Worm (Caenorhabditis elegans) whole organism, L4/young adult: ENCODE measurements around the gene B0222.15.

ENCODE experiments used
- W03F9.2 ChIP-seq: fragments of 150-350 bp; optimal IDR thresholded peaks from 2 replicates; lab custom pipeline; 2014; ENCODE audit warnings: missing biosample characterization, missing genetic modification characterization
- dao-5 ChIP-seq: sonication (generic microtip); optimal IDR thresholded peaks from 2 replicates; lab custom pipeline; 2016; ENCODE audit warnings: missing genotype, missing genetic modification characterization, moderate library complexity, missing compliant biosample characterization
- him-1 ChIP-seq: sonication (generic microtip); optimal IDR thresholded peaks from 2 replicates; lab custom pipeline; 2016; ENCODE audit warnings: missing genotype, missing genetic modification reagents, missing genetic modification characterization, missing compliant biosample characterization

- TF ChIP-seq him-1 (tag; lab: Kevin White, UChicago) (no peak), W03F9.2 (tag; lab: Kevin White, UChicago) (no peak), dao-5 (tag; lab: Kevin White, UChicago) (no peak)
These were observed 29.4 kb upstream of the B0222.15 start for ce11 chrV:9186028-9186427.
